Worm (Caenorhabditis elegans) whole organism, late embryonic: ENCODE results near the gene aakb-1.

Source experiments
- C08G9.2 ChIP-seq: sonication (generic microtip); optimal IDR thresholded peaks from 2 replicates; lab custom pipeline; 2016; ENCODE audit warnings: mild to moderate bottlenecking, missing genetic modification characterization, moderate library complexity, missing compliant biosample characterization
- F13H6.1 ChIP-seq: sonication (generic microtip); optimal IDR thresholded peaks from 2 replicates; lab custom pipeline; 2016; ENCODE audit warnings: missing genetic modification characterization, missing compliant biosample characterization
- K02D7.2 ChIP-seq: sonication (generic microtip); optimal IDR thresholded peaks from 2 replicates; lab custom pipeline; 2017; ENCODE audit warnings: mild to moderate bottlenecking, missing genetic modification characterization, missing compliant biosample characterization
- K09A11.1 ChIP-seq: sonication (generic microtip); optimal IDR thresholded peaks from 2 replicates; lab custom pipeline; 2017; ENCODE audit warnings: antibody characterized with exemption, mild to moderate bottlenecking, missing genetic modification characterization, missing compliant biosample characterization; ENCODE audit not compliant: insufficient read depth
- ahr-1 ChIP-seq: sonication (generic microtip); optimal IDR thresholded peaks from 2 replicates; lab custom pipeline; 2016; ENCODE audit warnings: missing genetic modification characterization, missing compliant biosample characterization
- ama-1 ChIP-seq: fragments of 150-350 bp; optimal IDR thresholded peaks from 2 replicates; lab custom pipeline; 2014
- ceh-14 ChIP-seq: sonication (generic microtip); optimal IDR thresholded peaks from 2 replicates; lab custom pipeline; 2016; ENCODE audit warnings: missing genotype, missing genetic modification characterization, missing compliant biosample characterization
- ceh-18 ChIP-seq: sonication (generic microtip); optimal IDR thresholded peaks from 2 replicates; lab custom pipeline; 2016; ENCODE audit warnings: missing genetic modification characterization, missing compliant biosample characterization
- ceh-19 ChIP-seq: fragments of 200-800 bp; sonication (Bioruptor generic); optimal IDR thresholded peaks from 2 replicates; lab custom pipeline; 2018; ENCODE audit warnings: mild to moderate bottlenecking, missing genetic modification characterization, missing compliant biosample characterization
- ceh-2 ChIP-seq: sonication (generic microtip); optimal IDR thresholded peaks from 2 replicates; lab custom pipeline; 2016; ENCODE audit warnings: missing genotype, missing genetic modification characterization, missing compliant biosample characterization
- ceh-22 ChIP-seq: sonication (generic microtip); optimal IDR thresholded peaks from 2 replicates; lab custom pipeline; 2017; ENCODE audit warnings: missing biosample characterization, missing genetic modification characterization
- ceh-30 ChIP-seq: fragments of 150-350 bp; optimal IDR thresholded peaks from 2 replicates; lab custom pipeline; 2014; ENCODE audit warnings: missing biosample characterization, missing genetic modification characterization
- ceh-45 ChIP-seq: fragments of 200-800 bp; sonication (Bioruptor generic); IDR thresholded peaks from 2 replicates; pipeline ENCODE4 v1.3.6; 2022; ENCODE audit warnings: missing genetic modification reagents, missing genetic modification characterization, missing compliant biosample characterization
- ceh-48 ChIP-seq: sonication (generic microtip); optimal IDR thresholded peaks from 2 replicates; lab custom pipeline; 2016; ENCODE audit warnings: missing genetic modification characterization, inconsistent platforms, missing compliant biosample characterization
- ceh-9 ChIP-seq: sonication (generic microtip); optimal IDR thresholded peaks from 2 replicates; lab custom pipeline; 2016; ENCODE audit warnings: mild to moderate bottlenecking, missing genetic modification characterization, inconsistent platforms, missing compliant biosample characterization
- elt-2 ChIP-seq: sonication (generic microtip); optimal IDR thresholded peaks from 2 replicates; lab custom pipeline; 2016; ENCODE audit warnings: missing genetic modification reagents, missing genetic modification characterization, missing compliant biosample characterization
- elt-4 ChIP-seq: sonication (generic microtip); optimal IDR thresholded peaks from 2 replicates; lab custom pipeline; 2016; ENCODE audit warnings: missing genetic modification characterization, missing compliant biosample characterization
- fax-1 ChIP-seq: sonication (generic microtip); optimal IDR thresholded peaks from 2 replicates; lab custom pipeline; 2016; ENCODE audit warnings: missing genotype, missing genetic modification characterization, missing compliant biosample characterization
- gmeb-2 ChIP-seq: sonication (generic microtip); optimal IDR thresholded peaks from 2 replicates; lab custom pipeline; 2016; ENCODE audit warnings: missing genetic modification characterization, inconsistent platforms, missing compliant biosample characterization
- lim-6 ChIP-seq: sonication (generic microtip); optimal IDR thresholded peaks from 2 replicates; lab custom pipeline; 2016; ENCODE audit warnings: missing genetic modification characterization, missing compliant biosample characterization
- lin-11 ChIP-seq: fragments of 200-800 bp; sonication (Bioruptor generic); optimal IDR thresholded peaks from 2 replicates; lab custom pipeline; 2018; ENCODE audit warnings: mild to moderate bottlenecking, missing genetic modification characterization, missing compliant biosample characterization
- madf-2 ChIP-seq: sonication (generic microtip); optimal IDR thresholded peaks from 2 replicates; lab custom pipeline; 2017; ENCODE audit warnings: missing genetic modification characterization, missing compliant biosample characterization
- nfya-1 ChIP-seq: sonication (generic microtip); optimal IDR thresholded peaks from 2 replicates; lab custom pipeline; 2017; ENCODE audit warnings: missing genetic modification characterization, mild to moderate bottlenecking, missing compliant biosample characterization, antibody characterized with exemption, moderate library complexity
- nhr-11 ChIP-seq: fragments of 150-350 bp; optimal IDR thresholded peaks from 2 replicates; lab custom pipeline; 2014; ENCODE audit warnings: missing biosample characterization, missing genetic modification characterization
- nhr-232 ChIP-seq: sonication (generic microtip); optimal IDR thresholded peaks from 2 replicates; lab custom pipeline; 2016; ENCODE audit warnings: missing genetic modification characterization, missing compliant biosample characterization
- pat-9 ChIP-seq: fragments of 200-800 bp; sonication (Bioruptor generic); optimal IDR thresholded peaks from 2 replicates; lab custom pipeline; 2018; ENCODE audit warnings: mild to moderate bottlenecking, missing genetic modification characterization, moderate library complexity, missing compliant biosample characterization
- pha-2 ChIP-seq: sonication (generic microtip); optimal IDR thresholded peaks from 2 replicates; lab custom pipeline; 2017; ENCODE audit warnings: mild to moderate bottlenecking, missing genetic modification characterization, missing compliant biosample characterization
- pqm-1 ChIP-seq: sonication (generic microtip); optimal IDR thresholded peaks from 2 replicates; lab custom pipeline; 2016; ENCODE audit warnings: missing genetic modification characterization, missing compliant biosample characterization
- pros-1 ChIP-seq: fragments of 150-350 bp; optimal IDR thresholded peaks from 2 replicates; lab custom pipeline; 2014; ENCODE audit warnings: missing biosample characterization, missing genetic modification reagents, missing genetic modification characterization
- ref-2 ChIP-seq: sonication (generic microtip); optimal IDR thresholded peaks from 2 replicates; lab custom pipeline; 2016; ENCODE audit warnings: missing genetic modification characterization, missing compliant biosample characterization
- sox-2 ChIP-seq: fragments of 200-800 bp; sonication (Bioruptor generic); IDR thresholded peaks from 2 replicates; pipeline ENCODE4 v1.3.6; 2022; ENCODE audit warnings: missing genetic modification reagents, missing genetic modification characterization, missing compliant biosample characterization
- unc-42 ChIP-seq: sonication (generic microtip); optimal IDR thresholded peaks from 2 replicates; lab custom pipeline; 2016; ENCODE audit warnings: missing genotype, missing genetic modification characterization, missing compliant biosample characterization
- zip-5 ChIP-seq: sonication (generic microtip); optimal IDR thresholded peaks from 2 replicates; lab custom pipeline; 2016; ENCODE audit warnings: missing genetic modification characterization, missing compliant biosample characterization

aakb-1 gene

DNA sequence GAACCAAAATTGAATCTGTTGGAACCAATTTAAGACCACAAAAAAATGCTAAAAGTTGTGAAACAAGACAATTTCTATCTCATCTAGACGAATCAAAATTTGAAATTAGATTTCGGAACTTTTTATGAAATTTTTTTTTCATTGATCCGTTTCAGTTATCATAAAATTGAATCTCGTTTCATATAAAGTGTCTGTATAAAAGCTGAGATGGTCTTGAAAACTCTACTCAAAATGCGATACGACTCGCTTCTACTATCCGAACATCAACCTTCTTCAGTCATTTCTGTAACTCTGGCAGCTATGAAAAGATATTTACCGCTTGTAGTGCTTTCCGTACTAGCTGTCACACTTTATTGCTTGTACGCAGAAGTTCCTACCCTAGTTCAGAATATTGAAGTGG, 35.0 kb downstream of the aakb-1 start, which contains the start of gene ZK1086.3:
Gene ZK1086.3, plus strand, starts transcription at position 301 of the 400 bp plus-strand sequence.
- no peak for TF ChIP-seq gmeb-2 (tag; lab: Kevin White, UChicago)
- TF ChIP-seq F13H6.1 (tag; lab: Kevin White, UChicago) = no peak
- TF ChIP-seq K09A11.1 (tag; lab: Kevin White, UChicago) = no peak
- no peak for TF ChIP-seq ref-2
- no peak for TF ChIP-seq K02D7.2 (tag; lab: Kevin White, UChicago)
- no peak for TF ChIP-seq nhr-232
- TF ChIP-seq unc-42 (tag; lab: Kevin White, UChicago) = no peak
- TF ChIP-seq, all 69 proteins: peak for 0

- no peak for TF ChIP-seq pha-2
- no peak for TF ChIP-seq elt-2
- TF ChIP-seq nfya-1 = no peak
- TF ChIP-seq fax-1 (tag; lab: Kevin White, UChicago) = no peak
- no peak for TF ChIP-seq ceh-30
- no peak for TF ChIP-seq ceh-2 (tag; lab: Kevin White, UChicago)
- no peak for TF ChIP-seq elt-4 (tag; lab: Kevin White, UChicago)
- no peak for TF ChIP-seq C08G9.2 (tag; lab: Kevin White, UChicago)
- TF ChIP-seq pat-9 (tag; lab: Kevin White, UChicago) = no peak
- TF ChIP-seq pqm-1 (tag; lab: Kevin White, UChicago) = no peak
- no peak for TF ChIP-seq ceh-45 (GFP tag; lab: Robert Waterston, UW)
- TF ChIP-seq nhr-11 = no peak
- no peak for TF ChIP-seq ceh-19
- TF ChIP-seq ama-1 = no peak
- TF ChIP-seq ceh-14 (tag; lab: Kevin White, UChicago) = no peak
- no peak for TF ChIP-seq ceh-18 (tag; lab: Kevin White, UChicago)
Observed at ce11 chrX:13793525-13793924, 38.0 kb downstream of the aakb-1 start, which contains the start of gene ZK1086.2. Gene ZK1086.2, minus strand, starts transcription at chrX:13793625.

DNA sequence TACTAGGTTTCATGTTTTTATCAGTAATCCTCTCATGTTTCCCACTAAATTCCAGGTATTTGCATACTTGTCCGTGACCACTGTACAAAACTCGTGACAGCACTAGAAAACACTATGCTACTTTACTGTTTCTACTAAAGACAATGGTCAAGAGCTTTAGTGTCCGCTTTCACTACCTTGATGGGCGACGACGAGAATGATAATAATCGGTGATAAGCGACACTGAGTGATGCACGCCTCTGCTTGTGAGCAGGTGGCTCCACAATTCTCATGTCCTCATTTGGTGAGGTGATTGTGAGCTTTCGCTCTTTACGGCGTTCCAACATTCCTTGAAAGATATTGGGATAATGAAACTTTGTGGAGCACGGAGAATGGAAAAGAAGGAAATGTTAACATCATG, 47.7 kb downstream of the aakb-1 start:
- TF ChIP-seq fax-1 (tag; lab: Kevin White, UChicago) = no peak
- TF ChIP-seq lin-11 (tag; lab: Kevin White, UChicago) = no peak
- TF ChIP-seq ceh-9 = no peak
- TF ChIP-seq pha-2 = no peak
- no peak for TF ChIP-seq pat-9 (tag; lab: Kevin White, UChicago)
- TF ChIP-seq sox-2 (GFP tag; lab: Robert Waterston, UW) = no peak
- no peak for TF ChIP-seq pros-1 (tag; lab: Kevin White, UChicago)
- no peak for TF ChIP-seq ceh-22
- TF ChIP-seq ama-1 = no peak
- TF ChIP-seq lim-6 (tag; lab: Kevin White, UChicago) = no peak
- TF ChIP-seq madf-2 = no peak
- TF ChIP-seq K09A11.1 (tag; lab: Kevin White, UChicago) = no peak
- no peak for TF ChIP-seq ceh-48
- TF ChIP-seq zip-5 = no peak
- TF ChIP-seq ahr-1 (tag; lab: Kevin White, UChicago) = no peak
